Worm (Caenorhabditis elegans): Measurements from ENCODE around the gene vps-35.

The vps-35 gene

ce11 chrII:5945818-5946217, 38.2 kb downstream of the vps-35 start:
- TF ChIP-seq dpl-1 (GFP tag; optimal IDR thresholded peaks at IDR 0.05) = no peak

ce11 chrII:5946438-5946837, 38.8 kb downstream of the vps-35 start:
- TF ChIP-seq nhr-120 (GFP tag; IDR thresholded peaks at IDR 0.05) = no peak
- TF ChIP-seq ama-1 (optimal IDR thresholded peaks at IDR 0.05) = no peak
- TF ChIP-seq ama-1 (GFP tag; optimal IDR thresholded peaks at IDR 0.05) = no peak
- TF ChIP-seq him-1 (tag; optimal IDR thresholded peaks at IDR 0.05) = no peak
- no peak for TF ChIP-seq ceh-91 (GFP tag; IDR thresholded peaks at IDR 0.05)
- TF ChIP-seq F23B12.7 (tag; optimal IDR thresholded peaks at IDR 0.05; ENCODE audit: insufficient read depth) = no peak
- no peak for TF ChIP-seq attf-6 (GFP tag; IDR thresholded peaks at IDR 0.05)
- no peak for TF ChIP-seq sea-2 (GFP tag; IDR thresholded peaks at IDR 0.05)
- no peak for TF ChIP-seq nhr-179 (tag; optimal IDR thresholded peaks at IDR 0.05)
- TF ChIP-seq sptf-2 (GFP tag; optimal IDR thresholded peaks at IDR 0.05) = no peak
- TF ChIP-seq nfya-2 (GFP tag; IDR thresholded peaks at IDR 0.05) = no peak

- TF ChIP-seq zfh-2 (GFP tag; conservative IDR thresholded peaks at IDR 0.05) (peak; percentile 86), nhr-120 (GFP tag; IDR thresholded peaks at IDR 0.05) (no peak), snpc-4 (GFP tag; optimal IDR thresholded peaks at IDR 0.05) (no peak), snpc-4 (tag; optimal IDR thresholded peaks at IDR 0.05) (peak in 1 of 4 experiments; percentile 5), lin-40 (tag; optimal IDR thresholded peaks at IDR 0.05) (no peak), die-1 (tag; optimal IDR thresholded peaks at IDR 0.05) (no peak), mcd-1 (GFP tag; IDR thresholded peaks at IDR 0.05) (no peak), lir-1 (GFP tag; conservative IDR thresholded peaks at IDR 0.05) (no peak), lin-35 (GFP tag; optimal IDR thresholded peaks at IDR 0.05) (no peak), ceh-58 (GFP tag; IDR thresholded peaks at IDR 0.05) (no peak), ztf-28 (GFP tag; IDR thresholded peaks at IDR 0.05) (no peak), somi-1 (GFP tag; optimal IDR thresholded peaks at IDR 0.05) (no peak), cebp-1 (GFP tag; IDR thresholded peaks at IDR 0.05) (no peak), cebp-1 (tag; optimal IDR thresholded peaks at IDR 0.05) (peak; percentile 27), let-607 (tag; optimal IDR thresholded peaks at IDR 0.05) (no peak), F22D6.2 (tag; optimal IDR thresholded peaks at IDR 0.05) (no peak), dox-1 (GFP tag; IDR thresholded peaks at IDR 0.05) (0 out of 2 replicates have a peak, but pooled peaks have one; percentile 26), T07F8.4 (tag; optimal IDR thresholded peaks at IDR 0.05) (no peak), cebp-2 (GFP tag; IDR thresholded peaks at IDR 0.05) (no peak), ztf-18 (tag; optimal IDR thresholded peaks at IDR 0.05) (no peak), ztf-3 (GFP tag; optimal IDR thresholded peaks at IDR 0.05) (no peak), F37B4.10 (GFP tag; IDR thresholded peaks at IDR 0.05) (no peak), mel-28 (tag; optimal IDR thresholded peaks at IDR 0.05; ENCODE audit: borderline replicate concordance) (no peak), bed-2 (GFP tag; IDR thresholded peaks at IDR 0.05) (no peak), lin-26 (GFP tag; IDR thresholded peaks at IDR 0.05) (no peak), egl-44 (GFP tag; IDR thresholded peaks at IDR 0.05) (no peak), mxl-1 (tag; optimal IDR thresholded peaks at IDR 0.05) (no peak), ceh-79 (tag; optimal IDR thresholded peaks at IDR 0.05) (no peak), F39B2.1 (GFP tag; IDR thresholded peaks at IDR 0.05) (no peak), lsl-1 (GFP tag; optimal IDR thresholded peaks at IDR 0.05) (no peak), ceh-40 (GFP tag; IDR thresholded peaks at IDR 0.05) (no peak), athp-1 (tag; optimal IDR thresholded peaks at IDR 0.05) (no peak), sptf-2 (GFP tag; optimal IDR thresholded peaks at IDR 0.05) (no peak), C17E4.6 (GFP tag; IDR thresholded peaks at IDR 0.05) (no peak), F52B5.7 (tag; optimal IDR thresholded peaks at IDR 0.05) (no peak), ztf-26 (tag; optimal IDR thresholded peaks at IDR 0.05) (no peak), C06A6.2 (GFP tag; conservative IDR thresholded peaks at IDR 0.05) (no peak), hmg-1.2 (GFP tag; IDR thresholded peaks at IDR 0.05) (peak; percentile 25; the same call in 1 of the 2 replicates)
These were observed 41.1 kb downstream of the vps-35 start for ce11 chrII:5948681-5949080.

Measured in whole organism, young adult.